Fruit fly (Drosophila melanogaster) whole organism, wandering third instar larva: ENCODE results near the gene CG16717.

ENCODE experiments used
- Abd-B ChIP-seq: fragments of >200 bp; optimal IDR thresholded peaks from 2 replicates; lab custom pipeline; 2017; ENCODE audit warnings: missing biosample characterization, missing genetic modification characterization
- Dfd ChIP-seq: fragments of >200 bp; optimal IDR thresholded peaks from 2 replicates; lab custom pipeline; 2017; ENCODE audit warnings: missing biosample characterization, missing genetic modification characterization

- TF ChIP-seq Abd-B (GFP tag; lab: Kevin White, UChicago) (no peak), Dfd (GFP tag; lab: Kevin White, UChicago) (no peak)
These were observed 41.2 kb upstream of the CG16717 start, which contains the start of gene CG8329 for dm6 chr3L:9637812-9638211.
